Worm (Caenorhabditis elegans): Measurements from ENCODE around the gene srh-73.

ce11 chrII:12465557-12465956 is 46.4 kb upstream of the srh-73 start, which contains the start of gene sre-37:
- TF ChIP-seq flt-1 (GFP tag; IDR thresholded peaks at IDR 0.05) = no peak
- no peak for TF ChIP-seq med-1 (GFP tag; optimal IDR thresholded peaks at IDR 0.05; ENCODE audit: insufficient read depth)
- no peak for TF ChIP-seq ztf-29 (GFP tag; IDR thresholded peaks at IDR 0.05)
- TF ChIP-seq ztf-23 (GFP tag; IDR thresholded peaks at IDR 0.05) = no peak
- TF ChIP-seq T22C8.4 (GFP tag; IDR thresholded peaks at IDR 0.05) = no peak
- TF ChIP-seq klf-2 (GFP tag; conservative IDR thresholded peaks at IDR 0.05) = no peak

Data from whole organism, midembryonic.